Worm (Caenorhabditis elegans) whole organism, L4 larva: Measurements from ENCODE around the gene mca-1.

Source experiments
- F10B5.3 ChIP-seq: sonication (generic microtip); optimal IDR thresholded peaks from 2 replicates; lab custom pipeline; 2016; ENCODE audit warnings: mild to moderate bottlenecking, missing genetic modification characterization, missing compliant biosample characterization
- F44E2.7 ChIP-seq: fragments of 200-800 bp; sonication (Bioruptor generic); IDR thresholded peaks from 2 replicates; pipeline ENCODE4 v2.1.2; 2022; ENCODE audit warnings: missing genetic modification characterization, missing compliant biosample characterization
- R02D3.7 ChIP-seq: fragments of 150-350 bp; sonication (generic microtip); optimal IDR thresholded peaks from 3 replicates; lab custom pipeline; 2014; ENCODE audit warnings: missing biosample characterization, missing genetic modification characterization
- T20F7.1 ChIP-seq: fragments of 200-800 bp; sonication (Bioruptor generic); optimal IDR thresholded peaks from 2 replicates; lab custom pipeline; 2018; ENCODE audit warnings: mild to moderate bottlenecking, missing genetic modification characterization, missing compliant biosample characterization
- Y105C5A.15 ChIP-seq: fragments of 200-800 bp; sonication (Bioruptor generic); IDR thresholded peaks from 2 replicates; pipeline ENCODE4 v1.3.6; 2022; ENCODE audit warnings: missing genetic modification characterization, missing compliant biosample characterization
- Y5F2A.4 ChIP-seq: fragments of 200-800 bp; sonication (Bioruptor generic); optimal IDR thresholded peaks from 2 replicates; lab custom pipeline; 2018; ENCODE audit warnings: mild to moderate bottlenecking, missing genetic modification characterization, missing compliant biosample characterization
- ZK337.2 ChIP-seq: fragments of 200-800 bp; sonication (Bioruptor generic); IDR thresholded peaks from 2 replicates; pipeline ENCODE4 v1.3.6; 2022; ENCODE audit warnings: missing genetic modification reagents, missing genetic modification characterization, missing compliant biosample characterization
- ZK546.5 ChIP-seq, 2 experiments: sonication (generic microtip); optimal IDR thresholded peaks; 2 replicates each; lab custom pipeline; 2017; ENCODE audit warnings: missing biosample characterization in 2 of 2, missing genetic modification characterization in 2 of 2
- aha-1 ChIP-seq: fragments of 150-350 bp; peaks from one replicate; lab custom pipeline; 2014; ENCODE audit warnings: missing biosample characterization, missing genetic modification characterization
- aly-2 ChIP-seq: sonication (generic microtip); optimal IDR thresholded peaks from 2 replicates; lab custom pipeline; 2018; ENCODE audit warnings: missing biosample characterization, missing genetic modification characterization
- ama-1 ChIP-seq: fragments of 150-350 bp; optimal IDR thresholded peaks from 2 replicates; lab custom pipeline; 2014; ENCODE audit warnings: inconsistent platforms, mixed read lengths
- ceh-32 ChIP-seq: sonication (generic microtip); optimal IDR thresholded peaks from 2 replicates; lab custom pipeline; 2016; ENCODE audit warnings: mild to moderate bottlenecking, missing genetic modification characterization, missing compliant biosample characterization; ENCODE audit not compliant: poor library complexity
- ceh-62 ChIP-seq: sonication (generic microtip); optimal IDR thresholded peaks from 2 replicates; lab custom pipeline; 2017; ENCODE audit warnings: missing biosample characterization, missing genetic modification characterization
- ctbp-1 ChIP-seq: fragments of 200-800 bp; sonication (Bioruptor generic); IDR thresholded peaks from 2 replicates; pipeline ENCODE4 v1.3.6; 2022; ENCODE audit warnings: missing genetic modification reagents, missing genetic modification characterization, missing compliant biosample characterization
- daf-16 ChIP-seq, 3 experiments: sonication (generic microtip); optimal IDR thresholded peaks; 2 replicates each; lab custom pipeline; 2016 to 2017; ENCODE audit warnings: missing genetic modification characterization in 3 of 3, missing genetic modification reagents in 3 of 3, mild to moderate bottlenecking in 2 of 3, missing compliant biosample characterization in 2 of 3, missing biosample characterization in 1 of 3, moderate library complexity in 1 of 3
- daf-8 ChIP-seq: fragments of 200-800 bp; sonication (Bioruptor generic); IDR thresholded peaks from 2 replicates; pipeline ENCODE4 v1.3.6; 2022; ENCODE audit warnings: missing genetic modification characterization, missing compliant biosample characterization
- dmd-8 ChIP-seq: fragments of 200-800 bp; sonication (Bioruptor generic); IDR thresholded peaks from 2 replicates; pipeline ENCODE4 v1.3.6; 2022; ENCODE audit warnings: missing genetic modification characterization, missing compliant biosample characterization
- dpl-1 ChIP-seq: fragments of 150-350 bp; optimal IDR thresholded peaks from 2 replicates; lab custom pipeline; 2014; ENCODE audit warnings: missing biosample characterization, missing genetic modification reagents, missing genetic modification characterization
- egl-43 ChIP-seq: fragments of 200-800 bp; sonication (Bioruptor generic); IDR thresholded peaks from 2 replicates; pipeline ENCODE4 v1.3.6; 2022; ENCODE audit warnings: missing genetic modification reagents, missing genetic modification characterization, missing compliant biosample characterization
- fkh-10 ChIP-seq: fragments of 150-350 bp; optimal IDR thresholded peaks from 2 replicates; lab custom pipeline; 2014; ENCODE audit warnings: missing biosample characterization, missing genetic modification reagents, missing genetic modification characterization
- gei-8 ChIP-seq: fragments of 200-800 bp; sonication (Bioruptor generic); optimal IDR thresholded peaks from 2 replicates; lab custom pipeline; 2018; ENCODE audit warnings: mild to moderate bottlenecking, missing genetic modification characterization, missing compliant biosample characterization
- hlh-11 ChIP-seq: fragments of 200-800 bp; sonication (Bioruptor generic); optimal IDR thresholded peaks from 2 replicates; lab custom pipeline; 2018; ENCODE audit warnings: mild to moderate bottlenecking, missing genetic modification characterization, missing compliant biosample characterization
- lin-15B ChIP-seq: fragments of 150-350 bp; sonication (generic microtip); optimal IDR thresholded peaks from 3 replicates; lab custom pipeline; 2014; ENCODE audit warnings: missing biosample characterization, missing genetic modification characterization
- lin-29 ChIP-seq: fragments of 200-800 bp; sonication (Bioruptor generic); IDR thresholded peaks from 2 replicates; pipeline ENCODE4 v1.3.6; 2022; ENCODE audit warnings: missing genetic modification reagents, missing genetic modification characterization, missing compliant biosample characterization
- lin-39 ChIP-seq: fragments of 150-350 bp; optimal IDR thresholded peaks from 2 replicates; lab custom pipeline; 2014; ENCODE audit warnings: missing biosample characterization, missing genetic modification reagents, missing genetic modification characterization
- lir-3 ChIP-seq: sonication (generic microtip); optimal IDR thresholded peaks from 2 replicates; lab custom pipeline; 2016; ENCODE audit warnings: mild to moderate bottlenecking, missing genetic modification characterization, missing compliant biosample characterization
- lsy-2 ChIP-seq, 2 experiments: fragments of 150-350 bp in 1 of 2; sonication (generic microtip) in 1 of 2; optimal IDR thresholded peaks; 2 replicates each; lab custom pipeline; 2014 to 2017; ENCODE audit warnings: missing biosample characterization in 2 of 2, missing genetic modification characterization in 2 of 2
- madf-9 ChIP-seq: fragments of 200-800 bp; sonication (Bioruptor generic); conservative IDR thresholded peaks from 2 replicates; pipeline ENCODE4 v1.3.6; 2022; ENCODE audit warnings: missing genetic modification reagents, missing genetic modification characterization, missing compliant biosample characterization
- mdl-1 ChIP-seq, 2 experiments: fragments of 150-350 bp in 1 of 2; sonication (generic microtip) in 1 of 2; optimal IDR thresholded peaks; 2 replicates each; lab custom pipeline; 2014 to 2017; ENCODE audit warnings: missing biosample characterization in 2 of 2, missing genetic modification characterization in 2 of 2
- mep-1 ChIP-seq: fragments of 150-350 bp; sonication (generic microtip); optimal IDR thresholded peaks from 3 replicates; lab custom pipeline; 2014; ENCODE audit warnings: missing biosample characterization, missing genetic modification characterization
- mxl-2 ChIP-seq: fragments of 200-800 bp; sonication (Bioruptor generic); conservative IDR thresholded peaks from 2 replicates; pipeline ENCODE4 v1.3.6; 2022; ENCODE audit warnings: missing genetic modification reagents, missing genetic modification characterization, missing compliant biosample characterization
- nhr-10 ChIP-seq: fragments of 150-350 bp; optimal IDR thresholded peaks from 2 replicates; lab custom pipeline; 2014; ENCODE audit warnings: missing biosample characterization, missing genetic modification characterization
- nhr-102 ChIP-seq: sonication (generic microtip); optimal IDR thresholded peaks from 2 replicates; lab custom pipeline; 2016; ENCODE audit warnings: mild to moderate bottlenecking, missing genetic modification characterization, moderate library complexity, missing compliant biosample characterization
- nhr-25 ChIP-seq: sonication (generic microtip); optimal IDR thresholded peaks from 2 replicates; lab custom pipeline; 2017; ENCODE audit warnings: missing genetic modification characterization, mild to moderate bottlenecking, missing compliant biosample characterization, antibody characterized with exemption, moderate library complexity, borderline replicate concordance; ENCODE audit not compliant: insufficient read depth
- nhr-28 ChIP-seq: fragments of 150-350 bp; optimal IDR thresholded peaks from 2 replicates; lab custom pipeline; 2014; ENCODE audit warnings: missing biosample characterization, missing genetic modification characterization
- nhr-48 ChIP-seq: sonication (generic microtip); optimal IDR thresholded peaks from 2 replicates; lab custom pipeline; 2016; ENCODE audit warnings: mild to moderate bottlenecking, missing genetic modification characterization, missing compliant biosample characterization
- nhr-6 ChIP-seq: fragments of 150-350 bp; optimal IDR thresholded peaks from 2 replicates; lab custom pipeline; 2014; ENCODE audit warnings: missing biosample characterization, missing genetic modification characterization
- nhr-76 ChIP-seq: fragments of 150-350 bp; optimal IDR thresholded peaks from 2 replicates; lab custom pipeline; 2014; ENCODE audit warnings: missing biosample characterization, missing genetic modification characterization
- nhr-77 ChIP-seq: fragments of 150-350 bp; optimal IDR thresholded peaks from 2 replicates; lab custom pipeline; 2014; ENCODE audit warnings: missing biosample characterization, missing genetic modification characterization
- pqm-1 ChIP-seq: sonication (generic microtip); optimal IDR thresholded peaks from 2 replicates; lab custom pipeline; 2017; ENCODE audit warnings: missing biosample characterization, missing genetic modification characterization
- saeg-2 ChIP-seq: fragments of 200-800 bp; sonication (Bioruptor generic); IDR thresholded peaks from 2 replicates; pipeline ENCODE4 v1.3.6; 2022; ENCODE audit warnings: missing genetic modification reagents, missing genetic modification characterization, missing compliant biosample characterization
- sdz-12 ChIP-seq: fragments of 200-800 bp; sonication (Bioruptor generic); optimal IDR thresholded peaks from 2 replicates; lab custom pipeline; 2018; ENCODE audit warnings: mild to moderate bottlenecking, missing genetic modification characterization, missing compliant biosample characterization
- snpc-4 ChIP-seq: fragments of 150-350 bp; optimal IDR thresholded peaks from 2 replicates; lab custom pipeline; 2014; ENCODE audit warnings: missing biosample characterization, missing genetic modification characterization
- spr-3 ChIP-seq: fragments of 200-800 bp; sonication (Bioruptor generic); optimal IDR thresholded peaks from 2 replicates; lab custom pipeline; 2018; ENCODE audit warnings: mild to moderate bottlenecking, missing genetic modification characterization, missing compliant biosample characterization
- unc-130 ChIP-seq: sonication (generic microtip); optimal IDR thresholded peaks from 2 replicates; lab custom pipeline; 2016; ENCODE audit warnings: missing genetic modification reagents, missing genetic modification characterization, missing compliant biosample characterization
- unc-62 ChIP-seq, 3 experiments: fragments of 150-350 bp in 1 of 3; sonication (generic microtip); optimal IDR thresholded peaks in 2 of 3; peaks in 1 of 3; 1 replicate in 1 of 3; 2 replicates in 2 of 3; lab custom pipeline; 2014 to 2017; ENCODE audit warnings: missing biosample characterization in 3 of 3, missing genetic modification characterization in 3 of 3, missing genetic modification reagents in 3 of 3, missing genotype in 1 of 3
- vab-7 ChIP-seq: fragments of 200-800 bp; sonication (Bioruptor generic); IDR thresholded peaks from 2 replicates; pipeline ENCODE4 v1.3.6; 2022; ENCODE audit warnings: missing genetic modification reagents, missing genetic modification characterization, missing compliant biosample characterization
- zfp-3 ChIP-seq: fragments of 200-800 bp; sonication (Bioruptor generic); conservative IDR thresholded peaks from 2 replicates; pipeline ENCODE4 v1.3.6; 2022; ENCODE audit warnings: missing genetic modification reagents, missing genetic modification characterization, missing compliant biosample characterization
- zip-11 ChIP-seq: fragments of 200-800 bp; sonication (Bioruptor generic); IDR thresholded peaks from 2 replicates; pipeline ENCODE4 v1.3.6; 2022; ENCODE audit warnings: missing genetic modification characterization, missing compliant biosample characterization
- zip-2 ChIP-seq: fragments of 150-350 bp; optimal IDR thresholded peaks from 2 replicates; lab custom pipeline; 2014; ENCODE audit warnings: missing biosample characterization, missing genetic modification characterization

Gene mca-1

ce11 chrIV:9653184-9653583, 18.4 kb upstream of the mca-1 start, which contains the start of gene F58G6.3 (continued):
- TF ChIP-seq T20F7.1 (GFP tag; lab: Kevin White, UChicago) (no peak), lin-29 (GFP tag; lab: Robert Waterston, UW) (no peak)

ce11 chrIV:9651234-9651633, 16.5 kb upstream of the mca-1 start, which contains the start of gene chca-1:
Gene chca-1, plus strand, starts transcription at chrIV:9651394.
- TF ChIP-seq lin-15B (tag; lab: Kevin White, UChicago) (no peak), Y5F2A.4 (GFP tag; lab: Kevin White, UChicago) (no peak), pqm-1 (tag; lab: Kevin White, UChicago) (peak; percentile 95), mep-1 (peak; percentile 75), madf-9 (GFP tag; lab: Robert Waterston, UW) (no peak), egl-43 (GFP tag; lab: Robert Waterston, UW) (no peak), dmd-8 (GFP tag; lab: Robert Waterston, UW) (no peak), unc-62 (GFP tag; optimal IDR thresholded peaks at IDR 0.05 in 1 of 2; lab: Kevin White, UChicago) (peak in 1 of 2 experiments; percentile 44), unc-62 (tag; optimal IDR thresholded peaks at IDR 0.05; lab: Kevin White, UChicago) (no peak), F10B5.3 (tag; lab: Kevin White, UChicago) (no peak), sdz-12 (GFP tag; lab: Kevin White, UChicago) (no peak), nhr-28 (tag; lab: Kevin White, UChicago) (peak; percentile 41), spr-3 (no peak), saeg-2 (GFP tag; lab: Robert Waterston, UW) (no peak), zfp-3 (GFP tag; lab: Robert Waterston, UW) (no peak), zip-11 (no peak), R02D3.7 (tag; lab: Kevin White, UChicago) (no peak), nhr-25 (tag; lab: Kevin White, UChicago) (no peak), nhr-48 (tag; lab: Kevin White, UChicago) (peak; percentile 77), fkh-10 (GFP tag; lab: Kevin White, UChicago) (no peak), lir-3 (tag; lab: Kevin White, UChicago) (no peak), ZK337.2 (no peak), aha-1 (tag; lab: Kevin White, UChicago) (no peak), dpl-1 (GFP tag; lab: Kevin White, UChicago) (no peak), gei-8 (GFP tag; lab: Kevin White, UChicago) (no peak), mdl-1 (tag; optimal IDR thresholded peaks at IDR 0.05; lab: Kevin White, UChicago) (peak in 1 of 2 experiments; percentile 16), ctbp-1 (no peak), ama-1 (lab: Kevin White, UChicago) (no peak), snpc-4 (tag; lab: Kevin White, UChicago) (no peak), unc-130 (GFP tag; lab: Kevin White, UChicago) (no peak), nhr-10 (peak; percentile 22), daf-16 (GFP tag; optimal IDR thresholded peaks at IDR 0.05; lab: Kevin White, UChicago) (no peak), daf-16 (tag; optimal IDR thresholded peaks at IDR 0.05; lab: Kevin White, UChicago) (peak; percentile 96), nhr-102 (tag; lab: Kevin White, UChicago) (peak; percentile 65), ceh-62 (no peak), hlh-11 (tag; lab: Kevin White, UChicago) (peak; percentile 75), vab-7 (GFP tag; lab: Robert Waterston, UW) (no peak), F44E2.7 (GFP tag; lab: Robert Waterston, UW) (no peak), daf-8 (GFP tag; lab: Robert Waterston, UW) (no peak), aly-2 (tag; lab: Kevin White, UChicago) (no peak), lsy-2 (tag; optimal IDR thresholded peaks at IDR 0.05; lab: Kevin White, UChicago) (peak in 1 of 2 experiments; percentile 72), Y105C5A.15 (GFP tag; lab: Robert Waterston, UW) (no peak), ZK546.5 (tag; optimal IDR thresholded peaks at IDR 0.05; lab: Kevin White, UChicago) (no peak), nhr-6 (tag; lab: Kevin White, UChicago) (peak; percentile 33), ceh-32 (no peak), nhr-76 (tag; lab: Kevin White, UChicago) (no peak), mxl-2 (GFP tag; lab: Robert Waterston, UW) (no peak), zip-2 (no peak), T20F7.1 (GFP tag; lab: Kevin White, UChicago) (peak; percentile 14), nhr-77 (tag; lab: Kevin White, UChicago) (no peak), lin-39 (tag; lab: Kevin White, UChicago) (no peak)
